Worm (Caenorhabditis elegans): ENCODE measurements around the gene spot-1.

DNA sequence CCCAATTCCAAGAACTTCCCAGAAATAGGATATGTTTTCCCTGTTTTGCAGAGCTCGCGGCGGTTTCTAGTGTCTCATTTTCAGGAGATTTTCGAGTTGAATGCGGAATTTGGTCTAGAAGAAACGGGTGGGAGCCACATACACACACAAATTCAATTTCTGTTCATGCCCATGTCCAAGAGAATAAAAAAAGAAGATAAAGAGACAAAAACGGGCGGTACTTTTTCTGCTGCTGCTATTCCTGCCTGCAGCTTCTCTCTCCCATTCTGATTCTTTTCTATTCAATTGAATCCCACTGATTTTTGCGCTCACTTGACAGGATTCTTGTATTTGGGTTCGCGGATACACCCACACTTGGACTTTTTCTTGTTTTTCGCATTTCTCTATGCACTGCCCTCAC, 14.5 kb downstream of the spot-1 start:
- TF ChIP-seq eyg-1 (tag; optimal IDR thresholded peaks at IDR 0.05) (no peak), pqm-1 (tag; optimal IDR thresholded peaks at IDR 0.05) (no peak), dmd-4 (tag; optimal IDR thresholded peaks at IDR 0.05; ENCODE audit: borderline replicate concordance) (no peak), rnt-1 (tag; optimal IDR thresholded peaks at IDR 0.05) (no peak), fkh-10 (GFP tag; optimal IDR thresholded peaks at IDR 0.05) (no peak), ceh-14 (tag; optimal IDR thresholded peaks at IDR 0.05) (no peak), pha-4 (tag; optimal IDR thresholded peaks at IDR 0.05) (no peak), pat-9 (tag; optimal IDR thresholded peaks at IDR 0.05) (no peak), ceh-30 (tag; optimal IDR thresholded peaks at IDR 0.05) (no peak), nhr-232 (tag; optimal IDR thresholded peaks at IDR 0.05) (no peak), ama-1 (optimal IDR thresholded peaks at IDR 0.05) (no peak), unc-55 (GFP tag; optimal IDR thresholded peaks at IDR 0.05) (no peak)

Data from whole organism, late embryonic.